Worm (Caenorhabditis elegans) whole organism, L2 larva: Measurements from ENCODE around the gene ZK673.5.

Experiments
- ama-1 ChIP-seq: fragments of 150-350 bp; optimal IDR thresholded peaks from 2 replicates; lab custom pipeline; 2018; ENCODE audit warnings: inconsistent platforms
- blmp-1 ChIP-seq: sonication (generic microtip); optimal IDR thresholded peaks from 2 replicates; lab custom pipeline; 2017; ENCODE audit warnings: missing genetic modification characterization, mild to moderate bottlenecking, missing compliant biosample characterization, antibody characterized with exemption, moderate library complexity; ENCODE audit not compliant: insufficient read depth
- ceh-16 ChIP-seq: fragments of 150-350 bp; optimal IDR thresholded peaks from 2 replicates; lab custom pipeline; 2014; ENCODE audit warnings: missing biosample characterization, missing genetic modification characterization
- ceh-82 ChIP-seq: fragments of 150-350 bp; optimal IDR thresholded peaks from 2 replicates; lab custom pipeline; 2014; ENCODE audit warnings: missing biosample characterization, missing genetic modification characterization
- elt-3 ChIP-seq: sonication (generic microtip); optimal IDR thresholded peaks from 2 replicates; lab custom pipeline; 2017; ENCODE audit warnings: missing biosample characterization, missing genetic modification characterization
- lin-13 ChIP-seq: fragments of 150-350 bp; optimal IDR thresholded peaks from 2 replicates; lab custom pipeline; 2014; ENCODE audit warnings: missing biosample characterization, missing genetic modification reagents, missing genetic modification characterization
- mab-5 ChIP-seq: fragments of 150-350 bp; optimal IDR thresholded peaks from 2 replicates; lab custom pipeline; 2014; ENCODE audit warnings: missing biosample characterization, missing genetic modification characterization
- nhr-11 ChIP-seq: fragments of 150-350 bp; optimal IDR thresholded peaks from 2 replicates; lab custom pipeline; 2014; ENCODE audit warnings: missing biosample characterization, missing genetic modification characterization
- nhr-77 ChIP-seq: fragments of 150-350 bp; optimal IDR thresholded peaks from 2 replicates; lab custom pipeline; 2014; ENCODE audit warnings: missing biosample characterization, missing genetic modification characterization
- snpc-4 ChIP-seq: fragments of 150-350 bp; optimal IDR thresholded peaks from 2 replicates; lab custom pipeline; 2014; ENCODE audit warnings: missing biosample characterization, missing genetic modification characterization
- unc-62 ChIP-seq: fragments of 150-350 bp; optimal IDR thresholded peaks from 2 replicates; lab custom pipeline; 2014; ENCODE audit warnings: missing biosample characterization, missing genetic modification reagents, missing genetic modification characterization
- zag-1 ChIP-seq: fragments of 150-350 bp; optimal IDR thresholded peaks from 2 replicates; lab custom pipeline; 2014; ENCODE audit warnings: missing biosample characterization, missing genetic modification characterization

ce11 chrII:10452620-10453019 is 8.7 kb upstream of the ZK673.5 start, which contains the start of gene ZK673.4:
- TF ChIP-seq blmp-1 (tag; lab: Kevin White, UChicago), result no peak
- TF ChIP-seq nhr-11 (tag; lab: Kevin White, UChicago), result no peak
- no peak for TF ChIP-seq ceh-82 (tag; lab: Kevin White, UChicago)
- TF ChIP-seq unc-62 (GFP tag; lab: Kevin White, UChicago), result no peak
- no peak for TF ChIP-seq mab-5 (tag; lab: Kevin White, UChicago)
- TF ChIP-seq snpc-4 (tag; lab: Kevin White, UChicago), result no peak
- TF ChIP-seq nhr-77 (tag; lab: Kevin White, UChicago), result no peak
- TF ChIP-seq ceh-16 (tag; lab: Kevin White, UChicago), result no peak
- no peak for TF ChIP-seq elt-3 (tag; lab: Kevin White, UChicago)
- TF ChIP-seq zag-1 (tag; lab: Kevin White, UChicago), result no peak
- no peak for TF ChIP-seq lin-13 (GFP tag; lab: Kevin White, UChicago)
- no peak for TF ChIP-seq ama-1 (lab: Kevin White, UChicago)
